Fruit fly (Drosophila melanogaster) Kc167 (cell line): ENCODE data around the gene CG13876.

Source experiments
- Myc ChIP-seq: fragments of >200 bp; optimal IDR thresholded peaks from 2 replicates; lab custom pipeline; 2017; ENCODE audit warnings: missing external identifiers
- Sin3A ChIP-seq: fragments of >200 bp; optimal IDR thresholded peaks from 2 replicates; lab custom pipeline; 2018; ENCODE audit warnings: missing external identifiers
- h ChIP-seq: fragments of >200 bp; optimal IDR thresholded peaks from 3 replicates; lab custom pipeline; 2018; ENCODE audit warnings: missing external identifiers
- insv ChIP-seq: fragments of >200 bp; optimal IDR thresholded peaks from 3 replicates; lab custom pipeline; 2018; ENCODE audit warnings: missing external identifiers
- psq ChIP-seq: fragments of >200 bp; optimal IDR thresholded peaks from 2 replicates; lab custom pipeline; 2017; ENCODE audit warnings: missing external identifiers
- ttk ChIP-seq: sonication (Bioruptor generic); optimal IDR thresholded peaks from 2 replicates; lab custom pipeline; 2017; ENCODE audit warnings: missing external identifiers

- TF ChIP-seq psq (lab: Kevin White, UChicago) (no peak), ttk (lab: Kevin White, UChicago) (no peak), Myc (lab: Kevin White, UChicago) (no peak), h (lab: Kevin White, UChicago) (no peak), insv (lab: Kevin White, UChicago) (no peak), Sin3A (no peak)
These were observed 42.4 kb downstream of the CG13876 start for dm6 chr3L:248226-248758.
